Worm (Caenorhabditis elegans) whole organism, mixed stage, embryonic: ENCODE results near the gene daf-2.

ENCODE experiments used
- M03D4.4 ChIP-seq: sonication (generic microtip); optimal IDR thresholded peaks from 2 replicates; lab custom pipeline; 2017; ENCODE audit warnings: mild to moderate bottlenecking, missing genetic modification characterization, missing compliant biosample characterization
- bed-3 ChIP-seq: fragments of 200-800 bp; sonication (Bioruptor generic); optimal IDR thresholded peaks from 3 replicates; lab custom pipeline; 2018; ENCODE audit warnings: mild to moderate bottlenecking, missing genetic modification characterization, moderate library complexity, missing compliant biosample characterization
- blmp-1 ChIP-seq: fragments of 150-350 bp; optimal IDR thresholded peaks from 2 replicates; lab custom pipeline; 2014; ENCODE audit warnings: missing biosample characterization, missing genetic modification characterization
- ceh-43 ChIP-seq: fragments of 200-800 bp; sonication (Bioruptor generic); optimal IDR thresholded peaks from 2 replicates; lab custom pipeline; 2018; ENCODE audit warnings: mild to moderate bottlenecking, missing genetic modification characterization, moderate library complexity, missing compliant biosample characterization
- ces-1 ChIP-seq: fragments of 150-350 bp; optimal IDR thresholded peaks from 2 replicates; lab custom pipeline; 2014; ENCODE audit warnings: missing biosample characterization, missing genetic modification reagents, missing genetic modification characterization
- elt-1 ChIP-seq: sonication (generic microtip); optimal IDR thresholded peaks from 2 replicates; lab custom pipeline; 2017; ENCODE audit warnings: missing genetic modification characterization, mild to moderate bottlenecking, missing compliant biosample characterization, antibody characterized with exemption, moderate library complexity, borderline replicate concordance; ENCODE audit not compliant: insufficient read depth
- elt-3 ChIP-seq: fragments of 150-350 bp; optimal IDR thresholded peaks from 2 replicates; lab custom pipeline; 2014; ENCODE audit warnings: missing biosample characterization, missing genetic modification characterization
- ham-2 ChIP-seq: fragments of 200-800 bp; sonication (Bioruptor generic); optimal IDR thresholded peaks from 2 replicates; lab custom pipeline; 2018; ENCODE audit warnings: mild to moderate bottlenecking, missing genetic modification characterization, missing compliant biosample characterization
- hlh-1 ChIP-seq: fragments of 150-350 bp; optimal IDR thresholded peaks from 2 replicates; lab custom pipeline; 2014; ENCODE audit warnings: missing biosample characterization, missing genetic modification reagents, missing genetic modification characterization
- lin-13 ChIP-seq: fragments of 150-350 bp; optimal IDR thresholded peaks from 2 replicates; lab custom pipeline; 2014; ENCODE audit warnings: missing biosample characterization, missing genetic modification characterization
- lin-32 ChIP-seq: fragments of 200-800 bp; sonication (Bioruptor generic); optimal IDR thresholded peaks from 2 replicates; lab custom pipeline; 2018; ENCODE audit warnings: mild to moderate bottlenecking, missing genetic modification characterization, missing compliant biosample characterization
- lsy-2 ChIP-seq: fragments of 150-350 bp; optimal IDR thresholded peaks from 2 replicates; lab custom pipeline; 2014; ENCODE audit warnings: missing biosample characterization, missing genetic modification characterization
- mab-5 ChIP-seq: fragments of 150-350 bp; optimal IDR thresholded peaks from 2 replicates; lab custom pipeline; 2014; ENCODE audit warnings: missing biosample characterization, missing genetic modification characterization
- mls-2 ChIP-seq: sonication (generic microtip); optimal IDR thresholded peaks from 2 replicates; lab custom pipeline; 2016; ENCODE audit warnings: mild to moderate bottlenecking, missing genetic modification characterization, moderate library complexity, missing compliant biosample characterization
- nhr-12 ChIP-seq: fragments of 150-350 bp; optimal IDR thresholded peaks from 2 replicates; lab custom pipeline; 2014; ENCODE audit warnings: missing biosample characterization, missing genetic modification characterization
- nhr-2 ChIP-seq: fragments of 150-350 bp; optimal IDR thresholded peaks from 2 replicates; lab custom pipeline; 2014; ENCODE audit warnings: missing biosample characterization, missing genetic modification characterization
- nhr-237 ChIP-seq: fragments of 150-350 bp; optimal IDR thresholded peaks from 2 replicates; lab custom pipeline; 2014; ENCODE audit warnings: missing biosample characterization, missing genetic modification characterization
- nhr-28 ChIP-seq: fragments of 150-350 bp; optimal IDR thresholded peaks from 2 replicates; lab custom pipeline; 2014; ENCODE audit warnings: missing biosample characterization, missing genetic modification characterization
- nhr-76 ChIP-seq: sonication (generic microtip); optimal IDR thresholded peaks from 2 replicates; lab custom pipeline; 2017; ENCODE audit warnings: missing biosample characterization, missing genetic modification characterization
- snpc-4 ChIP-seq: fragments of 150-350 bp; optimal IDR thresholded peaks from 2 replicates; lab custom pipeline; 2014; ENCODE audit warnings: missing biosample characterization, missing genetic modification characterization
- sptf-1 ChIP-seq: sonication (generic microtip); optimal IDR thresholded peaks from 2 replicates; lab custom pipeline; 2017; ENCODE audit warnings: mild to moderate bottlenecking, missing genetic modification characterization, moderate library complexity, missing compliant biosample characterization
- tbx-8 ChIP-seq: fragments of 200-800 bp; sonication (Bioruptor generic); optimal IDR thresholded peaks from 2 replicates; lab custom pipeline; 2018; ENCODE audit warnings: mild to moderate bottlenecking, missing genetic modification characterization, moderate library complexity, missing compliant biosample characterization
- unc-120 ChIP-seq: sonication (generic microtip); optimal IDR thresholded peaks from 2 replicates; lab custom pipeline; 2017; ENCODE audit warnings: missing genetic modification characterization, missing compliant biosample characterization; ENCODE audit not compliant: poor library complexity, severe bottlenecking
- unc-62 ChIP-seq: fragments of 150-350 bp; optimal IDR thresholded peaks from 2 replicates; lab custom pipeline; 2014; ENCODE audit warnings: missing biosample characterization, missing genetic modification reagents, missing genetic modification characterization
- ztf-11 ChIP-seq: fragments of 150-350 bp; optimal IDR thresholded peaks from 2 replicates; lab custom pipeline; 2014; ENCODE audit warnings: missing biosample characterization, missing genetic modification characterization

The daf-2 gene

ce11 chrIII:2946626-2947168 lies 93.9 kb downstream of the daf-2 start, which contains the start of gene H05C05.1:
Gene H05C05.1, plus strand, starts transcription at chrIII:2947118.
- no peak for TF ChIP-seq tbx-8 (GFP tag; lab: Kevin White, UChicago)
- TF ChIP-seq nhr-76 (tag; lab: Kevin White, UChicago): no peak
- no peak for TF ChIP-seq ham-2 (GFP tag; lab: Kevin White, UChicago)
- no peak for TF ChIP-seq ceh-43 (GFP tag; lab: Kevin White, UChicago)
- no peak for TF ChIP-seq blmp-1
- no peak for TF ChIP-seq M03D4.4
- no peak for TF ChIP-seq nhr-12 (tag; lab: Kevin White, UChicago)
- TF ChIP-seq mls-2 (tag; lab: Kevin White, UChicago): no peak
- no peak for TF ChIP-seq elt-3 (tag; lab: Kevin White, UChicago)
- TF ChIP-seq bed-3 (GFP tag; lab: Kevin White, UChicago): no peak
- no peak for TF ChIP-seq elt-1
- no peak for TF ChIP-seq hlh-1 (tag; lab: Kevin White, UChicago)
- TF ChIP-seq nhr-237 (tag; lab: Kevin White, UChicago): no peak
- TF ChIP-seq unc-62 (GFP tag; lab: Kevin White, UChicago): no peak
- no peak for TF ChIP-seq sptf-1 (tag; lab: Kevin White, UChicago)
- TF ChIP-seq unc-120 (tag; lab: Kevin White, UChicago): no peak
- TF ChIP-seq snpc-4 (tag; lab: Kevin White, UChicago): no peak
- no peak for TF ChIP-seq nhr-2 (tag; lab: Kevin White, UChicago)
- TF ChIP-seq ces-1 (GFP tag; lab: Kevin White, UChicago): no peak
- TF ChIP-seq nhr-28 (tag; lab: Kevin White, UChicago): no peak

ce11 chrIII:2946101-2946500 lies 94.5 kb downstream of the daf-2 start, which contains the start of gene H05C05.4:
Gene H05C05.4, minus strand, starts transcription at chrIII:2946201.
- TF ChIP-seq lin-13 (no peak), nhr-76 (tag; lab: Kevin White, UChicago) (no peak), bed-3 (GFP tag; lab: Kevin White, UChicago) (no peak), lin-32 (no peak), ceh-43 (GFP tag; lab: Kevin White, UChicago) (no peak), tbx-8 (GFP tag; lab: Kevin White, UChicago) (no peak), ham-2 (GFP tag; lab: Kevin White, UChicago) (no peak), ztf-11 (tag; lab: Kevin White, UChicago) (no peak), mab-5 (tag; lab: Kevin White, UChicago) (no peak), nhr-12 (tag; lab: Kevin White, UChicago) (no peak), lsy-2 (tag; lab: Kevin White, UChicago) (no peak)
